Worm (Caenorhabditis elegans) whole organism, L2 larva: ENCODE results near the gene C02B8.6.

Experiments
- C34F6.9 ChIP-seq: fragments of 150-350 bp; optimal IDR thresholded peaks from 2 replicates; lab custom pipeline; 2014; ENCODE audit warnings: missing biosample characterization, missing genetic modification characterization
- F13H6.1 ChIP-seq: sonication (generic microtip); optimal IDR thresholded peaks from 2 replicates; lab custom pipeline; 2016; ENCODE audit warnings: missing genetic modification characterization, missing compliant biosample characterization
- Y55F3AM.14 ChIP-seq: fragments of 200-800 bp; sonication (Bioruptor generic); optimal IDR thresholded peaks from 2 replicates; lab custom pipeline; 2018; ENCODE audit warnings: mild to moderate bottlenecking, missing genetic modification characterization, missing compliant biosample characterization
- alr-1 ChIP-seq: fragments of 150-350 bp; optimal IDR thresholded peaks from 2 replicates; lab custom pipeline; 2014; ENCODE audit warnings: missing biosample characterization, missing genetic modification characterization
- aly-2 ChIP-seq: fragments of 150-350 bp; optimal IDR thresholded peaks from 2 replicates; lab custom pipeline; 2014; ENCODE audit warnings: missing biosample characterization, missing genetic modification characterization
- ama-1 ChIP-seq: fragments of 150-350 bp; optimal IDR thresholded peaks from 2 replicates; lab custom pipeline; 2018; ENCODE audit warnings: inconsistent platforms
- blmp-1 ChIP-seq: sonication (generic microtip); optimal IDR thresholded peaks from 2 replicates; lab custom pipeline; 2017; ENCODE audit warnings: missing genetic modification characterization, mild to moderate bottlenecking, missing compliant biosample characterization, antibody characterized with exemption, moderate library complexity; ENCODE audit not compliant: insufficient read depth
- crh-2 ChIP-seq: sonication (generic microtip); optimal IDR thresholded peaks from 2 replicates; lab custom pipeline; 2017; ENCODE audit warnings: missing biosample characterization, missing genetic modification characterization
- dmd-4 ChIP-seq: sonication (generic microtip); optimal IDR thresholded peaks from 2 replicates; lab custom pipeline; 2017; ENCODE audit warnings: missing biosample characterization, missing genetic modification characterization
- egl-27 ChIP-seq: sonication (generic microtip); optimal IDR thresholded peaks from 3 replicates; lab custom pipeline; 2017; ENCODE audit warnings: missing biosample characterization, missing genetic modification reagents, missing genetic modification characterization
- elt-1 ChIP-seq: fragments of 150-350 bp; optimal IDR thresholded peaks from 2 replicates; lab custom pipeline; 2014; ENCODE audit warnings: missing biosample characterization, missing genetic modification characterization
- fos-1 ChIP-seq: fragments of 150-350 bp; optimal IDR thresholded peaks from 2 replicates; lab custom pipeline; 2014; ENCODE audit warnings: missing biosample characterization, missing genetic modification characterization
- lin-11 ChIP-seq: fragments of 150-350 bp; sonication (generic microtip); optimal IDR thresholded peaks from 2 replicates; lab custom pipeline; 2014; ENCODE audit warnings: missing biosample characterization, missing genetic modification characterization, inconsistent platforms, mixed read lengths
- lin-13 ChIP-seq: fragments of 150-350 bp; optimal IDR thresholded peaks from 2 replicates; lab custom pipeline; 2014; ENCODE audit warnings: missing biosample characterization, missing genetic modification reagents, missing genetic modification characterization
- lin-39 ChIP-seq: fragments of 150-350 bp; optimal IDR thresholded peaks from 2 replicates; lab custom pipeline; 2014; ENCODE audit warnings: missing biosample characterization, missing genetic modification reagents, missing genetic modification characterization
- mbf-1 ChIP-seq: sonication (generic microtip); optimal IDR thresholded peaks from 2 replicates; lab custom pipeline; 2017; ENCODE audit warnings: missing biosample characterization, missing genetic modification characterization
- mdl-1 ChIP-seq, 2 experiments: fragments of 150-350 bp in 1 of 2; sonication (generic microtip) in 1 of 2; optimal IDR thresholded peaks; 2 replicates each; lab custom pipeline; 2017; ENCODE audit warnings: missing biosample characterization in 2 of 2, missing genetic modification characterization in 2 of 2
- nhr-10 ChIP-seq: sonication (generic microtip); optimal IDR thresholded peaks from 2 replicates; lab custom pipeline; 2017; ENCODE audit warnings: missing biosample characterization, missing genetic modification characterization
- nhr-12 ChIP-seq: fragments of 150-350 bp; optimal IDR thresholded peaks from 2 replicates; lab custom pipeline; 2014; ENCODE audit warnings: missing biosample characterization, missing genetic modification characterization
- nhr-129 ChIP-seq: fragments of 150-350 bp; optimal IDR thresholded peaks from 2 replicates; lab custom pipeline; 2014; ENCODE audit warnings: missing biosample characterization, missing genetic modification characterization
- nhr-21 ChIP-seq: fragments of 150-350 bp; optimal IDR thresholded peaks from 2 replicates; lab custom pipeline; 2014; ENCODE audit warnings: missing biosample characterization, missing genetic modification characterization
- nhr-23 ChIP-seq: fragments of 150-350 bp; optimal IDR thresholded peaks from 2 replicates; lab custom pipeline; 2014; ENCODE audit warnings: missing biosample characterization, missing genetic modification reagents, missing genetic modification characterization
- nhr-25 ChIP-seq: fragments of 150-350 bp; sonication (generic microtip); optimal IDR thresholded peaks from 3 replicates; lab custom pipeline; 2014; ENCODE audit warnings: missing biosample characterization, missing genetic modification characterization
- nhr-6 ChIP-seq: fragments of 150-350 bp; optimal IDR thresholded peaks from 2 replicates; lab custom pipeline; 2014; ENCODE audit warnings: missing biosample characterization, missing genetic modification characterization
- nhr-77 ChIP-seq: fragments of 150-350 bp; optimal IDR thresholded peaks from 2 replicates; lab custom pipeline; 2014; ENCODE audit warnings: missing biosample characterization, missing genetic modification characterization
- sem-4 ChIP-seq: fragments of 150-350 bp; optimal IDR thresholded peaks from 2 replicates; lab custom pipeline; 2014; ENCODE audit warnings: missing biosample characterization, missing genetic modification reagents, missing genetic modification characterization
- sma-3 ChIP-seq: sonication (generic microtip); optimal IDR thresholded peaks from 2 replicates; lab custom pipeline; 2016; ENCODE audit warnings: missing genetic modification reagents, missing genetic modification characterization, missing compliant biosample characterization
- sma-9 ChIP-seq, 2 experiments: fragments of 150-350 bp in 1 of 2; sonication (generic microtip) in 1 of 2; optimal IDR thresholded peaks; 2 replicates each; lab custom pipeline; 2014 to 2016; ENCODE audit warnings: missing genetic modification characterization in 2 of 2, mild to moderate bottlenecking in 1 of 2, missing biosample characterization in 1 of 2, missing compliant biosample characterization in 1 of 2, missing genetic modification reagents in 1 of 2, moderate library complexity in 1 of 2
- snpc-4 ChIP-seq: fragments of 150-350 bp; optimal IDR thresholded peaks from 2 replicates; lab custom pipeline; 2014; ENCODE audit warnings: missing biosample characterization, missing genetic modification characterization
- unc-39 ChIP-seq: fragments of 150-350 bp; optimal IDR thresholded peaks from 2 replicates; lab custom pipeline; 2014; ENCODE audit warnings: missing biosample characterization, missing genetic modification characterization
- unc-55 ChIP-seq: fragments of 150-350 bp; sonication (generic microtip); optimal IDR thresholded peaks from 3 replicates; lab custom pipeline; 2014; ENCODE audit warnings: missing biosample characterization, missing genetic modification reagents, missing genetic modification characterization
- zag-1 ChIP-seq: fragments of 150-350 bp; optimal IDR thresholded peaks from 2 replicates; lab custom pipeline; 2014; ENCODE audit warnings: missing biosample characterization, missing genetic modification characterization
- ztf-1 ChIP-seq: fragments of 200-800 bp; sonication (Bioruptor generic); conservative IDR thresholded peaks from 2 replicates; pipeline ENCODE4 v1.3.6; 2022; ENCODE audit warnings: missing genetic modification characterization, missing compliant biosample characterization
- ztf-4 ChIP-seq: fragments of 150-350 bp; optimal IDR thresholded peaks from 2 replicates; lab custom pipeline; 2014; ENCODE audit warnings: missing biosample characterization, missing genetic modification characterization

Gene C02B8.6

ce11 chrX:8107921-8108320, 28.2 kb downstream of the C02B8.6 start, which contains the start of gene K07E3.9:
Gene K07E3.9, plus strand, starts transcription at chrX:8108221.
- no peak for TF ChIP-seq ztf-4 (tag; lab: Kevin White, UChicago)
- TF ChIP-seq nhr-77 (tag; lab: Kevin White, UChicago), result no peak
- no peak for TF ChIP-seq unc-55
- no peak for TF ChIP-seq crh-2 (tag; lab: Kevin White, UChicago)
- no peak for TF ChIP-seq snpc-4 (tag; lab: Kevin White, UChicago)
- no peak for TF ChIP-seq dmd-4 (tag; lab: Kevin White, UChicago)
- no peak for TF ChIP-seq nhr-12 (tag; lab: Kevin White, UChicago)
- no peak for TF ChIP-seq nhr-10 (tag; lab: Kevin White, UChicago)
- TF ChIP-seq fos-1, result no peak
- TF ChIP-seq egl-27 (tag; lab: Kevin White, UChicago), result no peak
- TF ChIP-seq aly-2, result no peak
- TF ChIP-seq ama-1 (lab: Kevin White, UChicago), result no peak
- no peak for TF ChIP-seq elt-1 (tag; lab: Kevin White, UChicago)
- no peak for TF ChIP-seq lin-13 (GFP tag; lab: Kevin White, UChicago)
- TF ChIP-seq lin-39 (tag; lab: Kevin White, UChicago), result no peak

DNA sequence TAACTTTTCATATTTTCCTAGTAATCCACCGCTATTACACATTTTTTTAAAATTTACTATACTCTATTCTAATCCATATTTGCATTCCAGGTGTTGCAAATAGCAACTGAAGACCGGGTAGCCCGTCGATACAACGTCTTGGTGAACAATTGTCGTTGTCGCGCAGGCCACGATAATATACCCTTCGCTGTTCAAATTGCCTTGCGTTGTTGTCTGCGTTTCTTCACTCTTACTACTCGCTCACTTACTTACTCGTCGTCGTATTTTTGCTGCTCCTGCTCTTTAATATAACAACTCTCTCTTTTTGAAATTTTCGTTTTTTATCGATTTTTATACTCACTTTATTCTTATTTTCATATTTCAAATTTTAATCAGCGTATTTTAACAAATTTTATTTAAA, 32.2 kb downstream of the C02B8.6 start, which contains the start of gene K07E3.2:
Gene K07E3.2 (plus strand): TSS at position 400 of the 400 bp plus-strand sequence.
- TF ChIP-seq alr-1 (tag; lab: Kevin White, UChicago), result no peak
- TF ChIP-seq C34F6.9 (tag; lab: Kevin White, UChicago), result no peak
- TF ChIP-seq ztf-1 (GFP tag; lab: Robert Waterston, UW), result no peak
- TF ChIP-seq mdl-1 (tag; optimal IDR thresholded peaks at IDR 0.05; lab: Kevin White, UChicago), result no peak
- peak; percentile 23 for TF ChIP-seq nhr-21
- peak; percentile 2 for TF ChIP-seq lin-11 (tag; lab: Kevin White, UChicago)
- TF ChIP-seq zag-1 (tag; lab: Kevin White, UChicago), result no peak
- TF ChIP-seq crh-2 (tag; lab: Kevin White, UChicago), result peak; percentile 34
- no peak for TF ChIP-seq sma-3 (GFP tag; lab: Kevin White, UChicago)
- TF ChIP-seq lin-39 (tag; lab: Kevin White, UChicago), result no peak
- no peak for TF ChIP-seq nhr-23 (tag; lab: Kevin White, UChicago)
- no peak for TF ChIP-seq mbf-1 (tag; lab: Kevin White, UChicago)
- no peak for TF ChIP-seq lin-13 (GFP tag; lab: Kevin White, UChicago)
- no peak for TF ChIP-seq sem-4
- TF ChIP-seq nhr-25 (tag; lab: Kevin White, UChicago), result peak; percentile 5

DNA sequence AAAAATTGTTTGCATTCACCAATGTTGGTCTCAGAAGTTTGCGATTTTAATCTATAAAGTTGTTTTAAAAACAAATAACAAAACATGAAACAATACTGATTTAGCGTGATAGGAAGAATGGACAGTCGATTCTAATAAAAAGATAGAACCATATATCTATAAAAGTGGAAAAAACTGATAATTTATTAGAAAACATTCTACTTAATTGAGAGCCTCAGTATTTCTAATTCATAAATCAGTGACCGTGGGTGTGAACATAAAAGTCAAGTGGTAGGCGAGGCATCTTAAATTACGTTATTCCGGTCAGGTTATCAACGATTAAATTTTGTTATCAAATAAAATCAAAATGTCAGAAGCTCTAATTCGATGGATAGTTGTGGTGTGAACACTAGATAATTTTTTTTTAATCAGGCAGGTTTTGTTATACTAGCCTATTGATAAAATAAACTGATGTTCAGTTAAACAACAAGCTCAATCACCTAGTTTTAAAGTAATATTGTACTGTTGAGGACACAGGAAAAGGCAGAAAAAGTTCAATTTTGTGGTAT, 37.2 kb downstream of the C02B8.6 start, which contains the start of gene catp-5:
Gene catp-5 (minus strand): TSS at position 51 of the 548 bp plus-strand sequence.
- TF ChIP-seq fos-1 (peak; percentile 40), sem-4 (no peak)

DNA sequence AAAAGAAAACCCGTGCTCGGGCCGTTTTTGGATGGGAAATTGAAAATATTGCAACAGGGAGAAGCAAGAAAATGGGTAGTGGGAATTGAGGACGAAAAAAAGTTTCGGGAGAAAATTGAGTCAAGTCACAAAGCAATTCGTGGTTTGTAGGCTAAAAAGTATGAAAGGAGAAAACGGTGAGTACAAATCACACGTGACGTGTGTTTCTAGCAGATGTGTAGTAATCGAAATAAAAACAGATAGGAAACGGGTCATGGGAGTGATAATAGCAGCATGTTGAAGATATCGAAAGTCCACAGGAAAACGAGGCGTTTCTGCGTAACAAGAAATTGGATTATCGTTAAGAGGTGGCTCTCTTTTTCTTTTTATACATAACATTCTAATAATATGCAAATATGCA, 46.2 kb downstream of the C02B8.6 start:
- no peak for TF ChIP-seq unc-39 (tag; lab: Kevin White, UChicago)
- TF ChIP-seq C34F6.9 (tag; lab: Kevin White, UChicago), result peak; percentile 17
- peak; percentile 8 for TF ChIP-seq blmp-1 (tag; lab: Kevin White, UChicago)
- no peak for TF ChIP-seq nhr-25 (tag; lab: Kevin White, UChicago)
- no peak for TF ChIP-seq nhr-77 (tag; lab: Kevin White, UChicago)
- TF ChIP-seq nhr-23 (tag; lab: Kevin White, UChicago), result no peak
- TF ChIP-seq ztf-4 (tag; lab: Kevin White, UChicago), result no peak
- TF ChIP-seq mdl-1 (tag; optimal IDR thresholded peaks at IDR 0.05; lab: Kevin White, UChicago), result peak in 1 of 2 experiments; percentile 40
- no peak for TF ChIP-seq F13H6.1 (tag; lab: Kevin White, UChicago)
- peak; percentile 90 for TF ChIP-seq sma-9 (GFP tag; optimal IDR thresholded peaks at IDR 0.05; lab: Kevin White, UChicago)
- TF ChIP-seq sma-9 (tag; optimal IDR thresholded peaks at IDR 0.05; lab: Kevin White, UChicago), result no peak
- TF ChIP-seq nhr-6 (tag; lab: Kevin White, UChicago), result peak; percentile 16
- no peak for TF ChIP-seq Y55F3AM.14 (GFP tag; lab: Kevin White, UChicago)
- TF ChIP-seq nhr-21, result peak; percentile 68
- peak; percentile 58 for TF ChIP-seq nhr-129 (tag; lab: Kevin White, UChicago)
- peak; percentile 28 for TF ChIP-seq crh-2 (tag; lab: Kevin White, UChicago)
